Fruit fly (Drosophila melanogaster) whole organism, embryonic: ENCODE results near the gene CG7702.

Source experiments
- ATbp ChIP-seq: fragments of 200-800 bp; sonication (Bioruptor generic); optimal IDR thresholded peaks from 2 replicates; lab custom pipeline; 2017; ENCODE audit warnings: missing biosample characterization, mild to moderate bottlenecking, missing genetic modification characterization, missing genetic modification reagents
- Antp ChIP-seq: fragments of 200-800 bp; sonication (Bioruptor generic); optimal IDR thresholded peaks from 3 replicates; lab custom pipeline; 2016; ENCODE audit warnings: missing biosample characterization, missing genetic modification characterization
- BEAF-32 ChIP-seq: fragments of 200-800 bp; sonication (Bioruptor generic); optimal IDR thresholded peaks from 3 replicates; lab custom pipeline; 2017; ENCODE audit warnings: missing biosample characterization, missing genetic modification characterization, mild to moderate bottlenecking, moderate library complexity, missing genetic modification reagents
- Bgb ChIP-seq: fragments of 200-800 bp; sonication (Bioruptor generic); IDR thresholded peaks from 2 replicates; pipeline ENCODE4 v1.3.6; 2022; ENCODE audit warnings: missing biosample characterization, missing genetic modification characterization; ENCODE audit not compliant: partially characterized antibody
- Blimp-1 ChIP-seq: fragments of 200-800 bp; sonication (Bioruptor generic); optimal IDR thresholded peaks from 3 replicates; lab custom pipeline; 2018; ENCODE audit warnings: missing biosample characterization, missing genetic modification characterization, mild to moderate bottlenecking, moderate library complexity, missing genetic modification reagents
- CG1024 ChIP-seq: fragments of 200-800 bp; sonication (Bioruptor generic); IDR thresholded peaks from 2 replicates; pipeline ENCODE4 v1.3.6; 2022; ENCODE audit warnings: missing biosample characterization, missing genetic modification characterization
- CG10654 ChIP-seq: fragments of 200-800 bp; sonication (Bioruptor generic); optimal IDR thresholded peaks from 2 replicates; lab custom pipeline; 2016; ENCODE audit warnings: missing biosample characterization, missing genetic modification characterization
- CG12071 ChIP-seq: fragments of 200-800 bp; sonication (Bioruptor generic); optimal IDR thresholded peaks from 3 replicates; lab custom pipeline; 2018; ENCODE audit warnings: missing biosample characterization, mild to moderate bottlenecking, missing genetic modification characterization
- CG1602 ChIP-seq: fragments of 200-800 bp; sonication (Bioruptor generic); optimal IDR thresholded peaks from 3 replicates; lab custom pipeline; 2016; ENCODE audit warnings: missing biosample characterization, missing genetic modification characterization
- CG16779 ChIP-seq: fragments of 200-800 bp; sonication (Bioruptor generic); IDR thresholded peaks from 2 replicates; pipeline ENCODE4 v1.3.6; 2022; ENCODE audit warnings: missing biosample characterization, missing genetic modification characterization
- CG17359 ChIP-seq: fragments of 200-800 bp; sonication (Bioruptor generic); optimal IDR thresholded peaks from 3 replicates; lab custom pipeline; 2018; ENCODE audit warnings: missing biosample characterization, mild to moderate bottlenecking, missing genetic modification characterization, moderate library complexity
- CG2712 ChIP-seq: fragments of 200-800 bp; optimal IDR thresholded peaks from 3 replicates; lab custom pipeline; 2019; ENCODE audit warnings: missing biosample characterization, mild to moderate bottlenecking, missing genetic modification characterization, moderate library complexity
- CG4854 ChIP-seq: fragments of 200-800 bp; sonication (Bioruptor generic); optimal IDR thresholded peaks from 2 replicates; lab custom pipeline; 2016; ENCODE audit warnings: missing biosample characterization, missing genetic modification characterization, inconsistent platforms
- CG6683 ChIP-seq: fragments of 200-800 bp; sonication (Bioruptor generic); optimal IDR thresholded peaks from 2 replicates; lab custom pipeline; 2017; ENCODE audit warnings: missing biosample characterization, mild to moderate bottlenecking, missing genetic modification characterization, missing genetic modification reagents
- CG8281 ChIP-seq: fragments of 200-800 bp; sonication (Bioruptor generic); optimal IDR thresholded peaks from 2 replicates; lab custom pipeline; 2018; ENCODE audit warnings: missing biosample characterization, mild to moderate bottlenecking, missing genetic modification characterization, moderate library complexity
- CG8924 ChIP-seq: fragments of 200-800 bp; optimal IDR thresholded peaks from 3 replicates; lab custom pipeline; 2019; ENCODE audit warnings: missing biosample characterization, mild to moderate bottlenecking, missing genetic modification characterization, moderate library complexity
- Dad ChIP-seq: fragments of 200-800 bp; sonication (Bioruptor generic); optimal IDR thresholded peaks from 3 replicates; lab custom pipeline; 2016; ENCODE audit warnings: missing biosample characterization, missing genetic modification characterization
- Deaf1 ChIP-seq: fragments of 200-800 bp; optimal IDR thresholded peaks from 3 replicates; lab custom pipeline; 2019; ENCODE audit warnings: missing biosample characterization, mild to moderate bottlenecking, missing genetic modification characterization, moderate library complexity
- Doc3 ChIP-seq: fragments of 200-800 bp; sonication (Bioruptor generic); IDR thresholded peaks from 3 replicates; pipeline ENCODE4 v1.3.6; 2022; ENCODE audit warnings: missing biosample characterization, missing genetic modification characterization; ENCODE audit not compliant: partially characterized antibody
- Elba2 ChIP-seq: fragments of 200-800 bp; sonication (Bioruptor generic); optimal IDR thresholded peaks from 3 replicates; lab custom pipeline; 2016; ENCODE audit warnings: missing biosample characterization, missing genetic modification characterization
- Gsc ChIP-seq: fragments of 200-800 bp; sonication (Bioruptor generic); IDR thresholded peaks from 2 replicates; pipeline ENCODE4 v1.3.6; 2022; ENCODE audit warnings: missing biosample characterization, missing genetic modification characterization
- Hand ChIP-seq: fragments of 200-800 bp; sonication (Bioruptor generic); optimal IDR thresholded peaks from 2 replicates; lab custom pipeline; 2017; ENCODE audit warnings: mild to moderate bottlenecking, missing biosample characterization, missing genetic modification reagents, missing genetic modification characterization
- Mrtf ChIP-seq: fragments of 200-800 bp; sonication (Bioruptor generic); IDR thresholded peaks from 3 replicates; pipeline ENCODE4 v1.3.6; 2022; ENCODE audit warnings: missing biosample characterization, missing genetic modification characterization
- Nf-YB ChIP-seq: fragments of 200-800 bp; sonication (Bioruptor generic); optimal IDR thresholded peaks from 3 replicates; lab custom pipeline; 2019; ENCODE audit warnings: missing biosample characterization, mild to moderate bottlenecking, missing genetic modification characterization, moderate library complexity
- Nf-YC ChIP-seq: fragments of 200-800 bp; optimal IDR thresholded peaks from 3 replicates; lab custom pipeline; 2019; ENCODE audit warnings: missing biosample characterization, mild to moderate bottlenecking, missing genetic modification characterization, moderate library complexity
- Optix ChIP-seq: fragments of 200-800 bp; sonication (Bioruptor generic); IDR thresholded peaks from 3 replicates; pipeline ENCODE4 v1.3.6; 2022; ENCODE audit warnings: missing biosample characterization, missing genetic modification characterization
- ab ChIP-seq: fragments of 200-800 bp; sonication (Bioruptor generic); optimal IDR thresholded peaks from 2 replicates; lab custom pipeline; 2016; ENCODE audit warnings: missing biosample characterization, missing genetic modification characterization
- abd-A ChIP-seq: fragments of 200-800 bp; sonication (Bioruptor generic); optimal IDR thresholded peaks from 3 replicates; lab custom pipeline; 2019; ENCODE audit warnings: missing biosample characterization, mild to moderate bottlenecking, missing genetic modification characterization, moderate library complexity
- bcd ChIP-seq: fragments of 200-800 bp; sonication (Bioruptor generic); optimal IDR thresholded peaks from 2 replicates; lab custom pipeline; 2017; ENCODE audit warnings: missing biosample characterization, mild to moderate bottlenecking, missing genetic modification characterization
- btn ChIP-seq: fragments of 200-800 bp; sonication (Bioruptor generic); optimal IDR thresholded peaks from 2 replicates; lab custom pipeline; 2016; ENCODE audit warnings: missing biosample characterization, missing genetic modification characterization
- cg ChIP-seq: fragments of 200-800 bp; sonication (Bioruptor generic); optimal IDR thresholded peaks from 3 replicates; lab custom pipeline; 2019; ENCODE audit warnings: missing biosample characterization, mild to moderate bottlenecking, missing genetic modification characterization, moderate library complexity
- chinmo ChIP-seq: fragments of 200-800 bp; sonication (Bioruptor generic); IDR thresholded peaks from 4 replicates; pipeline ENCODE4 v1.3.6; 2022; ENCODE audit warnings: missing biosample characterization, missing genetic modification characterization; ENCODE audit not compliant: partially characterized antibody
- crp ChIP-seq, 2 experiments: fragments of 200-800 bp; sonication (Bioruptor generic); optimal IDR thresholded peaks; 2 replicates in 1 of 2; 3 replicates in 1 of 2; lab custom pipeline; 2017; ENCODE audit warnings: missing biosample characterization in 2 of 2, missing genetic modification characterization in 2 of 2, mild to moderate bottlenecking in 1 of 2, moderate library complexity in 1 of 2
- da ChIP-seq: fragments of 200-800 bp; sonication (Bioruptor generic); optimal IDR thresholded peaks from 2 replicates; lab custom pipeline; 2016; ENCODE audit warnings: missing biosample characterization, missing genetic modification characterization
- ewg ChIP-seq: fragments of 200-800 bp; sonication (Bioruptor generic); optimal IDR thresholded peaks from 3 replicates; lab custom pipeline; 2017; ENCODE audit warnings: mild to moderate bottlenecking, missing biosample characterization, missing genetic modification reagents, missing genetic modification characterization
- fu2 ChIP-seq: fragments of 200-800 bp; sonication (Bioruptor generic); optimal IDR thresholded peaks from 2 replicates; lab custom pipeline; 2016; ENCODE audit warnings: missing biosample characterization, missing genetic modification characterization
- hb ChIP-seq: fragments of 200-800 bp; sonication (Bioruptor generic); IDR thresholded peaks from 3 replicates; pipeline ENCODE4 v1.3.6; 2022; ENCODE audit warnings: missing biosample characterization, missing genetic modification characterization; ENCODE audit not compliant: partially characterized antibody
- lbe ChIP-seq: fragments of 200-800 bp; sonication (Bioruptor generic); optimal IDR thresholded peaks from 2 replicates; lab custom pipeline; 2016; ENCODE audit warnings: missing biosample characterization, mild to moderate bottlenecking, missing genetic modification characterization
- lilli ChIP-seq: fragments of 200-800 bp; sonication (Bioruptor generic); optimal IDR thresholded peaks from 3 replicates; lab custom pipeline; 2016; ENCODE audit warnings: missing biosample characterization, missing genetic modification characterization
- nerfin-1 ChIP-seq: fragments of 200-800 bp; sonication (Bioruptor generic); optimal IDR thresholded peaks from 3 replicates; lab custom pipeline; 2019; ENCODE audit warnings: missing biosample characterization, mild to moderate bottlenecking, missing genetic modification characterization, moderate library complexity
- pfk ChIP-seq: fragments of 200-800 bp; sonication (Bioruptor generic); optimal IDR thresholded peaks from 2 replicates; lab custom pipeline; 2018; ENCODE audit warnings: missing biosample characterization, mild to moderate bottlenecking, missing genetic modification characterization, moderate library complexity
- psq ChIP-seq: fragments of 200-800 bp; sonication (Bioruptor generic); optimal IDR thresholded peaks from 2 replicates; lab custom pipeline; 2017; ENCODE audit warnings: missing biosample characterization, missing genetic modification characterization
- sd ChIP-seq: fragments of 200-800 bp; sonication (Bioruptor generic); optimal IDR thresholded peaks from 3 replicates; lab custom pipeline; 2018; ENCODE audit warnings: missing biosample characterization, mild to moderate bottlenecking, missing genetic modification characterization, moderate library complexity
- slbo ChIP-seq: fragments of 200-800 bp; sonication (Bioruptor generic); IDR thresholded peaks from 2 replicates; pipeline ENCODE4 v1.3.6; 2022; ENCODE audit warnings: missing biosample characterization, missing genetic modification characterization
- vnd ChIP-seq: fragments of 200-800 bp; sonication (Bioruptor generic); IDR thresholded peaks from 3 replicates; pipeline ENCODE4 v1.3.6; 2022; ENCODE audit warnings: missing biosample characterization, missing genetic modification characterization; ENCODE audit not compliant: partially characterized antibody
- wdn ChIP-seq: fragments of 200-800 bp; sonication (Bioruptor generic); IDR thresholded peaks from 2 replicates; pipeline ENCODE4 v1.3.6; 2022; ENCODE audit warnings: missing biosample characterization, missing genetic modification characterization

Gene CG7702

DNA sequence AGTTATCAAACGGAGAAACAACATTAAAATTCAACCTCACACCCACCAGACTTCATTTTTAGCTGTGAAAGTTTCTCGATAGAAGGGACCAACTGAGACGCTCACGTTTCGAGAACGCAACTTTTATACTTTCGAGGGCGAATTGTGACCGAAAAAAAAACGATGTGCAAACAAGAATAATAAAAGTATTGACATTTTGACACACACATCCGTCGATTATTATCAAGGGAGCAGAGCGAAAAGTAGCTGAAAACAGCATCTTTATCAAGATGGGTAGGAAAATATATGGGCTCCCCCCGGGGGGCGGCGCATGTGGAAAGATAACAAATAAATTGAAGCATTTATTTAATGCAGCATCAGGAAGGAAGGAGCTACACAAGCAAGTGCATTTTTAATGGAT, 24.4 kb downstream of the CG7702 start, which contains the start of gene CG14300:
CG14300 (minus strand) TSS at position 101 of the 400 bp plus-strand sequence.
- TF ChIP-seq Blimp-1 (GFP tag; lab: Kevin White, UChicago), result no peak
- no peak for TF ChIP-seq CG4854 (GFP tag; lab: Kevin White, UChicago)
- TF ChIP-seq CG10654, result no peak
- no peak for TF ChIP-seq CG6683
- TF ChIP-seq ATbp (GFP tag; lab: Kevin White, UChicago), result no peak
- TF ChIP-seq wdn (GFP tag; lab: Robert Waterston, UW), result no peak
- TF ChIP-seq vnd (GFP tag; lab: Robert Waterston, UW), result no peak
- no peak for TF ChIP-seq CG1602 (GFP tag; lab: Kevin White, UChicago)
- no peak for TF ChIP-seq Elba2 (GFP tag; lab: Kevin White, UChicago)
- no peak for TF ChIP-seq Gsc (GFP tag; lab: Robert Waterston, UW)

DNA sequence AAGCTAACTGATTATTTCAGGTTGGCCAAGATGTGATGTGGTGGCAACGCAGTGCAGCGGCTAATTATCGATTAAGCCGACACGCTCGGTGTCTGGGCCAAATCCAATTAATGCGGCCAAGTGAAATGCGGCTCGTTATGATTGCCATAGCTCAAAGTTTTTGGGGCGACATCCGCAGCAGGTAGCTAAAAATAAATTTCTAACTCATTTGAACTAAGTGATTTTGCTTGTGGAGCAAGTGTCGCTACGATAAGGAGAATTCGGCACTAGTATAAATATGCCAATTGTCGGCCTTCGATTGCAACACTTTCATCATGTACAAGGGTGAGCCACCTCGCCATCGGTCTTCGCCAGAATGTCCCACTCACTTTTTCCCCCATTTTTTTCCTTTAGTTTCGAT, 25.8 kb downstream of the CG7702 start, which contains the start of gene CG34282:
CG34282 (plus strand) TSS at position 301 of the 400 bp plus-strand sequence.
- no peak for TF ChIP-seq CG17359 (tag; lab: Kevin White, UChicago)
- no peak for TF ChIP-seq bcd (GFP tag; lab: Kevin White, UChicago)
- TF ChIP-seq Bgb (GFP tag; lab: Robert Waterston, UW), result no peak
- TF ChIP-seq da (GFP tag; lab: Kevin White, UChicago), result no peak
- TF ChIP-seq CG16779 (GFP tag; lab: Robert Waterston, UW), result no peak
- no peak for TF ChIP-seq lbe
- TF ChIP-seq Antp (GFP tag; lab: Kevin White, UChicago), result no peak
- no peak for TF ChIP-seq CG2712 (tag; lab: Kevin White, UChicago)
- no peak for TF ChIP-seq fu2 (GFP tag; lab: Kevin White, UChicago)
- no peak for TF ChIP-seq psq (GFP tag; lab: Kevin White, UChicago)
- no peak for TF ChIP-seq Optix (GFP tag; lab: Robert Waterston, UW)
- no peak for TF ChIP-seq CG12071
- no peak for TF ChIP-seq CG8281 (tag; lab: Kevin White, UChicago)
- no peak for TF ChIP-seq CG1024
- no peak for TF ChIP-seq BEAF-32 (GFP tag; lab: Kevin White, UChicago)
- TF ChIP-seq Dad (GFP tag; lab: Kevin White, UChicago), result no peak
- no peak for TF ChIP-seq Mrtf
- TF ChIP-seq Hand, result no peak

- 0 out of 4 replicates have a peak, but pooled peaks have one; percentile 40 for TF ChIP-seq chinmo (GFP tag; lab: Robert Waterston, UW)
- 0 out of 3 replicates have a peak, but pooled peaks have one; percentile 14 for TF ChIP-seq hb (GFP tag; lab: Robert Waterston, UW)
- TF ChIP-seq pfk, result peak; percentile 94
- TF ChIP-seq nerfin-1 (tag; lab: Kevin White, UChicago), result peak; percentile 46
- TF ChIP-seq cg (GFP tag; lab: Kevin White, UChicago), result peak; percentile 7
- no peak for TF ChIP-seq CG8924 (tag; lab: Kevin White, UChicago)
- peak; percentile 76 for TF ChIP-seq Deaf1 (tag; lab: Kevin White, UChicago)
- no peak for TF ChIP-seq ab (GFP tag; lab: Kevin White, UChicago)
- TF ChIP-seq lilli (GFP tag; lab: Kevin White, UChicago), result no peak
- TF ChIP-seq Nf-YC, result peak; percentile 84
- TF ChIP-seq sd (tag; lab: Kevin White, UChicago), result no peak
- no peak for TF ChIP-seq Doc3 (GFP tag; lab: Robert Waterston, UW)
- no peak for TF ChIP-seq slbo
- TF ChIP-seq ewg (GFP tag; lab: Kevin White, UChicago), result peak; percentile 21
- TF ChIP-seq Nf-YB (GFP tag; lab: Kevin White, UChicago), result peak; percentile 11
- peak; percentile 91 for TF ChIP-seq abd-A (tag; lab: Kevin White, UChicago)
- TF ChIP-seq btn (GFP tag; lab: Kevin White, UChicago), result no peak
- TF ChIP-seq crp (GFP tag; optimal IDR thresholded peaks at IDR 0.05; lab: Kevin White, UChicago), result peak in 1 of 2 experiments; percentile 14
Measured at dm6 chr3R:18698855-18699569, 29.8 kb downstream of the CG7702 start.
